Fruit fly (Drosophila melanogaster) whole organism, embryonic: ENCODE data around the gene CG31974.

Experiments
- BtbVII ChIP-seq: fragments of 200-800 bp; sonication (Bioruptor generic); optimal IDR thresholded peaks from 3 replicates; lab custom pipeline; 2017; ENCODE audit warnings: missing biosample characterization, mild to moderate bottlenecking, missing genetic modification characterization
- CG10147 ChIP-seq: fragments of 200-800 bp; sonication (Bioruptor generic); optimal IDR thresholded peaks from 2 replicates; lab custom pipeline; 2019; ENCODE audit warnings: missing biosample characterization, mild to moderate bottlenecking, missing genetic modification characterization, moderate library complexity
- CG10431 ChIP-seq: fragments of 200-800 bp; sonication (Bioruptor generic); optimal IDR thresholded peaks from 3 replicates; lab custom pipeline; 2018; ENCODE audit warnings: missing biosample characterization, mild to moderate bottlenecking, missing genetic modification characterization
- CG10462 ChIP-seq: fragments of 200-800 bp; sonication (Bioruptor generic); optimal IDR thresholded peaks from 2 replicates; lab custom pipeline; 2016; ENCODE audit warnings: missing biosample characterization, missing genetic modification characterization
- CG11085 ChIP-seq: fragments of 200-800 bp; sonication (Bioruptor generic); IDR thresholded peaks from 2 replicates; pipeline ENCODE4 v1.3.6; 2022; ENCODE audit warnings: missing biosample characterization, missing genetic modification characterization
- CG12155 ChIP-seq: fragments of 200-800 bp; sonication (Bioruptor generic); optimal IDR thresholded peaks from 3 replicates; lab custom pipeline; 2016; ENCODE audit warnings: missing biosample characterization, missing genetic modification characterization
- CG12219 ChIP-seq: fragments of 200-800 bp; sonication (Bioruptor generic); optimal IDR thresholded peaks from 3 replicates; lab custom pipeline; 2018; ENCODE audit warnings: missing biosample characterization, mild to moderate bottlenecking, missing genetic modification characterization
- CG14014 ChIP-seq: fragments of 200-800 bp; sonication (Bioruptor generic); IDR thresholded peaks from 2 replicates; pipeline ENCODE4 v1.3.6; 2022; ENCODE audit warnings: missing biosample characterization, missing genetic modification characterization
- CG14050 ChIP-seq: fragments of 200-800 bp; sonication (Bioruptor generic); IDR thresholded peaks from 3 replicates; pipeline ENCODE4 v1.3.6; 2022; ENCODE audit warnings: missing biosample characterization, missing genetic modification characterization
- CG18262 ChIP-seq: fragments of 200-800 bp; optimal IDR thresholded peaks from 3 replicates; lab custom pipeline; 2019; ENCODE audit warnings: missing biosample characterization, mild to moderate bottlenecking, missing genetic modification characterization, moderate library complexity
- CG18599 ChIP-seq: fragments of 200-800 bp; sonication (Bioruptor generic); optimal IDR thresholded peaks from 3 replicates; lab custom pipeline; 2017; ENCODE audit warnings: missing biosample characterization, missing genetic modification characterization, mild to moderate bottlenecking, moderate library complexity, missing genetic modification reagents
- CG3281 ChIP-seq: fragments of 200-800 bp; sonication (Bioruptor generic); optimal IDR thresholded peaks from 3 replicates; lab custom pipeline; 2017; ENCODE audit warnings: missing biosample characterization, mild to moderate bottlenecking, missing genetic modification characterization
- CG33557 ChIP-seq: fragments of 200-800 bp; sonication (Bioruptor generic); optimal IDR thresholded peaks from 2 replicates; lab custom pipeline; 2019; ENCODE audit warnings: missing biosample characterization, mild to moderate bottlenecking, missing genetic modification characterization, moderate library complexity
- CG34224 ChIP-seq: fragments of 200-800 bp; sonication (Bioruptor generic); IDR thresholded peaks from 3 replicates; pipeline ENCODE4 v1.3.6; 2022; ENCODE audit warnings: missing biosample characterization, missing genetic modification characterization; ENCODE audit not compliant: partially characterized antibody
- CG4404 ChIP-seq: fragments of 200-800 bp; sonication (Bioruptor generic); IDR thresholded peaks from 2 replicates; pipeline ENCODE4 v1.3.6; 2022; ENCODE audit warnings: missing biosample characterization, missing genetic modification characterization
- CG4617 ChIP-seq: fragments of 200-800 bp; sonication (Bioruptor generic); optimal IDR thresholded peaks from 3 replicates; lab custom pipeline; 2016; ENCODE audit warnings: missing biosample characterization, missing genetic modification characterization, borderline replicate concordance
- CG6175 ChIP-seq: fragments of 200-800 bp; sonication (Bioruptor generic); IDR thresholded peaks from 3 replicates; pipeline ENCODE4 v1.3.6; 2022; ENCODE audit warnings: missing biosample characterization, missing genetic modification characterization
- CG7271 ChIP-seq: fragments of 200-800 bp; sonication (Bioruptor generic); optimal IDR thresholded peaks from 2 replicates; lab custom pipeline; 2018; ENCODE audit warnings: missing biosample characterization, mild to moderate bottlenecking, missing genetic modification characterization, moderate library complexity
- CG7963 ChIP-seq: fragments of 200-800 bp; sonication (Bioruptor generic); IDR thresholded peaks from 3 replicates; pipeline ENCODE4 v1.3.6; 2022; ENCODE audit warnings: missing biosample characterization, missing genetic modification characterization; ENCODE audit not compliant: partially characterized antibody
- CG9797 ChIP-seq: fragments of 200-800 bp; sonication (Bioruptor generic); optimal IDR thresholded peaks from 3 replicates; lab custom pipeline; 2018; ENCODE audit warnings: missing biosample characterization, mild to moderate bottlenecking, missing genetic modification characterization
- CkIIα-i1 ChIP-seq: fragments of 200-800 bp; sonication (Bioruptor generic); IDR thresholded peaks from 2 replicates; pipeline ENCODE4 v1.3.6; 2022; ENCODE audit warnings: missing biosample characterization, missing genetic modification characterization
- Dll ChIP-seq: fragments of 200-800 bp; sonication (Bioruptor generic); IDR thresholded peaks from 4 replicates; pipeline ENCODE4 v1.3.6; 2022; ENCODE audit warnings: missing biosample characterization, missing genetic modification characterization; ENCODE audit not compliant: partially characterized antibody
- Fer2 ChIP-seq: fragments of 200-800 bp; sonication (Bioruptor generic); optimal IDR thresholded peaks from 2 replicates; lab custom pipeline; 2018; ENCODE audit warnings: missing biosample characterization, mild to moderate bottlenecking, missing genetic modification characterization, moderate library complexity
- H2.0 ChIP-seq: fragments of 200-800 bp; sonication (Bioruptor generic); IDR thresholded peaks from 2 replicates; pipeline ENCODE4 v1.3.6; 2022; ENCODE audit warnings: missing biosample characterization, missing genetic modification characterization
- HLHmδ ChIP-seq: fragments of 200-800 bp; sonication (Bioruptor generic); optimal IDR thresholded peaks from 2 replicates; lab custom pipeline; 2018; ENCODE audit warnings: missing biosample characterization, mild to moderate bottlenecking, missing genetic modification characterization, moderate library complexity
- Hmr ChIP-seq: fragments of 200-800 bp; sonication (Bioruptor generic); optimal IDR thresholded peaks from 3 replicates; lab custom pipeline; 2017; ENCODE audit warnings: mild to moderate bottlenecking, missing biosample characterization, missing genetic modification reagents, missing genetic modification characterization
- Mrtf ChIP-seq: fragments of 200-800 bp; sonication (Bioruptor generic); IDR thresholded peaks from 3 replicates; pipeline ENCODE4 v1.3.6; 2022; ENCODE audit warnings: missing biosample characterization, missing genetic modification characterization
- Oaz ChIP-seq: fragments of 200-800 bp; sonication (Bioruptor generic); IDR thresholded peaks from 2 replicates; pipeline ENCODE4 v1.3.6; 2022; ENCODE audit warnings: missing biosample characterization, missing genetic modification characterization
- Six4 ChIP-seq: fragments of 200-800 bp; sonication (Bioruptor generic); optimal IDR thresholded peaks from 2 replicates; lab custom pipeline; 2016; ENCODE audit warnings: missing biosample characterization, missing genetic modification characterization
- Stat92E ChIP-seq, 3 experiments: fragments of >200 bp in 2 of 3; fragments of 200-800 bp in 1 of 3; sonication (Bioruptor generic) in 1 of 3; optimal IDR thresholded peaks; 2 replicates each; lab custom pipeline; 2017 to 2019; ENCODE audit warnings: missing biosample characterization in 3 of 3, missing genetic modification characterization in 3 of 3, mild to moderate bottlenecking in 1 of 3, moderate library complexity in 1 of 3
- al ChIP-seq: fragments of 200-800 bp; sonication (Bioruptor generic); IDR thresholded peaks from 2 replicates; pipeline ENCODE4 v1.3.6; 2022; ENCODE audit warnings: missing biosample characterization, missing genetic modification characterization
- ara ChIP-seq: fragments of 200-800 bp; sonication (Bioruptor generic); IDR thresholded peaks from 2 replicates; pipeline ENCODE4 v1.3.6; 2022; ENCODE audit warnings: missing biosample characterization, missing genetic modification characterization
- chif ChIP-seq, 2 experiments: fragments of 200-800 bp; sonication (Bioruptor generic); optimal IDR thresholded peaks; 3 replicates each; lab custom pipeline; 2016; ENCODE audit warnings: missing biosample characterization in 2 of 2, missing genetic modification characterization in 2 of 2
- esg ChIP-seq: fragments of 200-800 bp; sonication (Bioruptor generic); conservative IDR thresholded peaks from 2 replicates; pipeline ENCODE4 v1.3.6; 2022; ENCODE audit warnings: missing biosample characterization, missing genetic modification characterization
- fu2 ChIP-seq: fragments of 200-800 bp; sonication (Bioruptor generic); optimal IDR thresholded peaks from 2 replicates; lab custom pipeline; 2016; ENCODE audit warnings: missing biosample characterization, missing genetic modification characterization
- gce ChIP-seq: fragments of 200-800 bp; sonication (Bioruptor generic); IDR thresholded peaks from 3 replicates; pipeline ENCODE4 v1.3.6; 2022; ENCODE audit warnings: missing biosample characterization, missing genetic modification characterization
- gfzf ChIP-seq: fragments of 200-800 bp; sonication (Bioruptor generic); optimal IDR thresholded peaks from 2 replicates; lab custom pipeline; 2016; ENCODE audit warnings: missing biosample characterization, mild to moderate bottlenecking, missing genetic modification characterization, moderate library complexity
- gsb ChIP-seq: fragments of 200-800 bp; sonication (Bioruptor generic); IDR thresholded peaks from 2 replicates; pipeline ENCODE4 v1.3.6; 2022; ENCODE audit warnings: missing biosample characterization, missing genetic modification characterization
- gt ChIP-seq: fragments of 200-800 bp; sonication (Bioruptor generic); IDR thresholded peaks from 2 replicates; pipeline ENCODE4 v1.3.6; 2022; ENCODE audit warnings: missing biosample characterization, missing genetic modification characterization
- inv ChIP-seq: fragments of 200-800 bp; sonication (Bioruptor generic); IDR thresholded peaks from 2 replicates; pipeline ENCODE4 v1.3.6; 2022; ENCODE audit warnings: missing biosample characterization, missing genetic modification characterization; ENCODE audit not compliant: partially characterized antibody
- kah ChIP-seq: fragments of 200-800 bp; sonication (Bioruptor generic); optimal IDR thresholded peaks from 2 replicates; lab custom pipeline; 2018; ENCODE audit warnings: missing biosample characterization, mild to moderate bottlenecking, missing genetic modification characterization
- kay ChIP-seq: fragments of 200-800 bp; sonication (Bioruptor generic); optimal IDR thresholded peaks from 2 replicates; lab custom pipeline; 2016; ENCODE audit warnings: missing biosample characterization, missing genetic modification characterization
- pho ChIP-seq: fragments of 200-800 bp; sonication (Bioruptor generic); optimal IDR thresholded peaks from 2 replicates; lab custom pipeline; 2016; ENCODE audit warnings: missing biosample characterization, missing genetic modification characterization
- pum ChIP-seq: fragments of 200-800 bp; sonication (Bioruptor generic); optimal IDR thresholded peaks from 2 replicates; lab custom pipeline; 2016; ENCODE audit warnings: missing biosample characterization, missing genetic modification characterization
- ranshi ChIP-seq: fragments of 200-800 bp; sonication (Bioruptor generic); IDR thresholded peaks from 2 replicates; pipeline ENCODE4 v1.3.6; 2022; ENCODE audit warnings: missing biosample characterization, missing genetic modification characterization
- scrt ChIP-seq: fragments of 200-800 bp; sonication (Bioruptor generic); optimal IDR thresholded peaks from 2 replicates; lab custom pipeline; 2018; ENCODE audit warnings: missing biosample characterization, mild to moderate bottlenecking, missing genetic modification characterization, moderate library complexity
- tx ChIP-seq: fragments of 200-800 bp; sonication (Bioruptor generic); optimal IDR thresholded peaks from 2 replicates; lab custom pipeline; 2016; ENCODE audit warnings: missing biosample characterization, missing genetic modification characterization
- unpg ChIP-seq: fragments of 200-800 bp; sonication (Bioruptor generic); optimal IDR thresholded peaks from 3 replicates; lab custom pipeline; 2018; ENCODE audit warnings: missing biosample characterization, mild to moderate bottlenecking, missing genetic modification characterization, moderate library complexity
- vnd ChIP-seq: fragments of 200-800 bp; sonication (Bioruptor generic); IDR thresholded peaks from 3 replicates; pipeline ENCODE4 v1.3.6; 2022; ENCODE audit warnings: missing biosample characterization, missing genetic modification characterization; ENCODE audit not compliant: partially characterized antibody

CG31974 gene

DNA sequence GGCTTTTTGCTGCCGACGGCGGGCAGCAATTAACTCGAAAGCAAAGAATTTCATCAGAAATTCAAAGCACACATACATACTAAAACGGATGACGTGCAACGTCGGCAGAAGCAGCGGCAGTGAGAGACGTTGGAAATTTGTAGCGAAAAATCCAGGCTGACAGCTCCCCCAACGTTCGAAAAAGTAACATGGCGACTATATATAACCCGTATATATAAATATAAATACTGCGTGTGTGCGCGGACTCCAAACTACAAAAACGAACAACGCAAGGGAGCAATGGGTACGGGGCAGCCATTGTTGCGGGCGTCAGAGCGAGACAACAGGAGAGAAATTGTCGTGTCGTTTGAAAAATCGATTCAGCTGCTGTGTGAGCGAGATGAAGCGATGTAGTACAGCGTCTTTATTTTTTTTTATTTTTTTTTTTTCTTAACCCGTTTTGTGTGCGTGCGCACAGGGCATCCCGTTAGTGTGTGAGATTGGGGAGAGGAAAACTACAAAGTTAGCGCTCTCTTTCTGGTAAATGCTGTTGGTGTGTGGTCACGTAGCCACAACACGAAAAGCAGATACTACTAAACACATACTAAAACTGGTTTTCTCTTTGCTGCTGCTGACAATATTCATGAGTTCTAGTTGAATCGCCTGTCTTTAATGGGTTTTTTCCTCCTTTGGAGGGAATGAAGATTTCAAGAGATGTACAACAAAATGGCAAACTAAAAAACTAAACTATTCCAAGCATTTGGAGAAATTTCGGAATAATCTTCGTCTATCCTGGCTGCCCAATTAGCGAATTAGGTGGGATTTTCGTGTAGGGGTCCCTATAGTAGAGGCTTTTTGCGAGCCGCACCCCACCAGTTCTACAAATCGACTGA lies 17.9 kb upstream of the CG31974 start (continued):
- TF ChIP-seq CG10431 (GFP tag; lab: Kevin White, UChicago) (peak; percentile 50), gfzf (GFP tag; lab: Kevin White, UChicago) (no peak), CG7963 (GFP tag; lab: Robert Waterston, UW) (no peak), HLHmδ (GFP tag; lab: Kevin White, UChicago) (peak; percentile 27), CG10462 (GFP tag; lab: Kevin White, UChicago) (no peak), chif (GFP tag; optimal IDR thresholded peaks at IDR 0.05; lab: Kevin White, UChicago) (no peak), CG18599 (peak; percentile 29), esg (GFP tag; lab: Robert Waterston, UW) (no peak), Stat92E (GFP tag; optimal IDR thresholded peaks at IDR 0.05; lab: Kevin White, UChicago) (peak in 1 of 3 experiments; percentile 65), CG9797 (GFP tag; lab: Kevin White, UChicago) (no peak), ranshi (GFP tag; lab: Robert Waterston, UW) (no peak), BtbVII (peak; percentile 43), vnd (no peak), gt (GFP tag; lab: Robert Waterston, UW) (no peak), CG3281 (GFP tag; lab: Kevin White, UChicago) (no peak), CG12219 (GFP tag; lab: Kevin White, UChicago) (no peak), CG7271 (tag; lab: Kevin White, UChicago) (no peak), CG33557 (GFP tag; lab: Kevin White, UChicago) (no peak), CG11085 (GFP tag; lab: Robert Waterston, UW) (no peak), al (no peak), Six4 (GFP tag; lab: Kevin White, UChicago) (no peak), Mrtf (GFP tag; lab: Robert Waterston, UW) (no peak), CG6175 (GFP tag; lab: Robert Waterston, UW) (no peak), unpg (no peak), CkIIα-i1 (GFP tag; lab: Robert Waterston, UW) (no peak), CG18262 (tag; lab: Kevin White, UChicago) (no peak), H2.0 (GFP tag; lab: Robert Waterston, UW) (no peak), Dll (no peak), CG14050 (no peak), CG10147 (GFP tag; lab: Kevin White, UChicago) (peak; percentile 62), fu2 (GFP tag; lab: Kevin White, UChicago) (no peak), Hmr (peak; percentile 68), Oaz (GFP tag; lab: Robert Waterston, UW) (no peak), pho (peak; percentile 40), inv (no peak), ara (GFP tag; lab: Robert Waterston, UW) (no peak), CG14014 (GFP tag; lab: Robert Waterston, UW) (no peak), kah (no peak), pum (GFP tag; lab: Kevin White, UChicago) (no peak), kay (GFP tag; lab: Kevin White, UChicago) (no peak), gce (GFP tag; lab: Robert Waterston, UW) (no peak), Fer2 (tag; lab: Kevin White, UChicago) (no peak), CG4617 (GFP tag; lab: Kevin White, UChicago) (no peak), CG34224 (GFP tag; lab: Robert Waterston, UW) (no peak), gsb (GFP tag; lab: Robert Waterston, UW) (no peak), scrt (peak; percentile 62), CG12155 (GFP tag; lab: Kevin White, UChicago) (no peak), tx (no peak), CG4404 (GFP tag; lab: Robert Waterston, UW) (no peak)
